Worm (Caenorhabditis elegans) whole organism, young adult: ENCODE measurements around the gene srg-61.

Source experiments
- B0261.1 ChIP-seq: sonication (generic microtip); optimal IDR thresholded peaks from 2 replicates; lab custom pipeline; 2016; ENCODE audit warnings: mild to moderate bottlenecking, missing genetic modification characterization, moderate library complexity, missing compliant biosample characterization
- C17E4.6 ChIP-seq: fragments of 200-800 bp; sonication (Bioruptor generic); IDR thresholded peaks from 2 replicates; pipeline ENCODE4 v1.3.6; 2022; ENCODE audit warnings: missing genetic modification reagents, missing genetic modification characterization, missing compliant biosample characterization
- F33H1.4 ChIP-seq: fragments of 200-800 bp; sonication (Bioruptor generic); IDR thresholded peaks from 2 replicates; pipeline ENCODE4 v1.3.6; 2022; ENCODE audit warnings: missing genetic modification reagents, missing genetic modification characterization, missing compliant biosample characterization
- F57A8.1 ChIP-seq: fragments of 200-800 bp; sonication (Bioruptor generic); optimal IDR thresholded peaks from 2 replicates; lab custom pipeline; 2018; ENCODE audit warnings: mild to moderate bottlenecking, missing genetic modification characterization, moderate library complexity, missing compliant biosample characterization
- Y67H2A.10 ChIP-seq: fragments of 200-800 bp; sonication (Bioruptor generic); conservative IDR thresholded peaks from 2 replicates; pipeline ENCODE4 v1.3.6; 2022; ENCODE audit warnings: missing genetic modification reagents, missing genetic modification characterization, missing compliant biosample characterization
- Y79H2A.3 ChIP-seq: fragments of 200-800 bp; sonication (Bioruptor generic); conservative IDR thresholded peaks from 2 replicates; pipeline ENCODE4 v1.3.6; 2022; ENCODE audit warnings: missing genetic modification reagents, missing genetic modification characterization, missing compliant biosample characterization
- Y95B8A.8 ChIP-seq: fragments of 200-800 bp; sonication (Bioruptor generic); IDR thresholded peaks from 2 replicates; pipeline ENCODE4 v1.3.6; 2022; ENCODE audit warnings: missing genetic modification reagents, missing genetic modification characterization, missing compliant biosample characterization
- ama-1 ChIP-seq, 3 experiments: fragments of 150-350 bp in 1 of 3; sonication (generic microtip) in 2 of 3; optimal IDR thresholded peaks; 2 replicates each; lab custom pipeline; 2014 to 2018; ENCODE audit warnings: missing biosample characterization in 2 of 3, missing genetic modification characterization in 2 of 3, missing genetic modification reagents in 2 of 3
- ceh-40 ChIP-seq: fragments of 200-800 bp; sonication (Bioruptor generic); IDR thresholded peaks from 2 replicates; pipeline ENCODE4 v1.3.6; 2022; ENCODE audit warnings: missing genetic modification characterization, missing compliant biosample characterization
- ceh-91 ChIP-seq: fragments of 200-800 bp; sonication (Bioruptor generic); IDR thresholded peaks from 2 replicates; pipeline ENCODE4 v1.3.6; 2022; ENCODE audit warnings: missing genetic modification reagents, missing genetic modification characterization, missing compliant biosample characterization
- egrh-3 ChIP-seq: fragments of 200-800 bp; sonication (Bioruptor generic); IDR thresholded peaks from 2 replicates; pipeline ENCODE4 v1.3.6; 2022; ENCODE audit warnings: missing genetic modification reagents, missing genetic modification characterization, missing compliant biosample characterization
- fkh-3 ChIP-seq: sonication (generic microtip); optimal IDR thresholded peaks from 2 replicates; lab custom pipeline; 2016; ENCODE audit warnings: mild to moderate bottlenecking, missing genetic modification characterization, missing compliant biosample characterization
- hlh-26 ChIP-seq: fragments of 200-800 bp; sonication (Bioruptor generic); conservative IDR thresholded peaks from 2 replicates; pipeline ENCODE4 v1.3.6; 2022; ENCODE audit warnings: missing genetic modification reagents, missing genetic modification characterization, missing compliant biosample characterization
- hmg-20 ChIP-seq: fragments of 200-800 bp; sonication (Bioruptor generic); IDR thresholded peaks from 2 replicates; pipeline ENCODE4 v1.3.6; 2022; ENCODE audit warnings: missing genetic modification reagents, missing genetic modification characterization, missing compliant biosample characterization
- let-607 ChIP-seq, 2 experiments: fragments of 200-800 bp in 1 of 2; sonication (Bioruptor generic) in 1 of 2; sonication (generic microtip) in 1 of 2; optimal IDR thresholded peaks; 2 replicates each; lab custom pipeline; 2016 to 2018; ENCODE audit warnings: mild to moderate bottlenecking in 2 of 2, missing compliant biosample characterization in 2 of 2, missing genetic modification characterization in 2 of 2, moderate library complexity in 2 of 2, missing genotype in 1 of 2
- lin-40 ChIP-seq: sonication (generic microtip); optimal IDR thresholded peaks from 2 replicates; lab custom pipeline; 2016; ENCODE audit warnings: missing genetic modification characterization, mild to moderate bottlenecking, missing compliant biosample characterization, missing genotype, missing genetic modification reagents
- lin-54 ChIP-seq: fragments of 200-800 bp; sonication (Bioruptor generic); optimal IDR thresholded peaks from 2 replicates; lab custom pipeline; 2018; ENCODE audit warnings: mild to moderate bottlenecking, missing genetic modification characterization, missing compliant biosample characterization
- madf-10 ChIP-seq: sonication (generic microtip); optimal IDR thresholded peaks from 2 replicates; lab custom pipeline; 2016; ENCODE audit warnings: mild to moderate bottlenecking, missing genetic modification characterization, missing compliant biosample characterization
- madf-6 ChIP-seq: fragments of 200-800 bp; sonication (Bioruptor generic); IDR thresholded peaks from 2 replicates; pipeline ENCODE4 v1.3.6; 2022; ENCODE audit warnings: missing genetic modification reagents, missing genetic modification characterization, missing compliant biosample characterization
- madf-8 ChIP-seq: fragments of 200-800 bp; sonication (Bioruptor generic); conservative IDR thresholded peaks from 2 replicates; pipeline ENCODE4 v1.3.6; 2022; ENCODE audit warnings: missing genetic modification reagents, missing genetic modification characterization, missing compliant biosample characterization
- mes-4 ChIP-seq: sonication (generic microtip); optimal IDR thresholded peaks from 2 replicates; lab custom pipeline; 2016; ENCODE audit warnings: missing genotype, missing genetic modification characterization, missing compliant biosample characterization
- nfyb-1 ChIP-seq: fragments of 200-800 bp; sonication (Bioruptor generic); IDR thresholded peaks from 2 replicates; pipeline ENCODE4 v1.3.6; 2022; ENCODE audit warnings: missing genetic modification reagents, missing genetic modification characterization, missing compliant biosample characterization
- nhr-179 ChIP-seq: sonication (generic microtip); optimal IDR thresholded peaks from 2 replicates; lab custom pipeline; 2016; ENCODE audit warnings: mild to moderate bottlenecking, missing genetic modification characterization, missing compliant biosample characterization
- nhr-27 ChIP-seq: fragments of 200-800 bp; sonication (Bioruptor generic); optimal IDR thresholded peaks from 2 replicates; lab custom pipeline; 2018; ENCODE audit warnings: mild to moderate bottlenecking, missing genetic modification characterization, moderate library complexity, missing compliant biosample characterization
- rec-8 ChIP-seq, 2 experiments: sonication (generic microtip); optimal IDR thresholded peaks; 2 replicates each; lab custom pipeline; 2016; ENCODE audit warnings: mild to moderate bottlenecking in 2 of 2, missing genetic modification characterization in 2 of 2, missing genetic modification reagents in 2 of 2, missing genotype in 2 of 2, missing biosample characterization in 1 of 2, missing compliant biosample characterization in 1 of 2, moderate library complexity in 1 of 2
- sdz-38 ChIP-seq: sonication (generic microtip); optimal IDR thresholded peaks from 2 replicates; lab custom pipeline; 2016; ENCODE audit warnings: missing genotype, missing genetic modification characterization, missing compliant biosample characterization
- sea-2 ChIP-seq: fragments of 200-800 bp; sonication (Bioruptor generic); IDR thresholded peaks from 2 replicates; pipeline ENCODE4 v1.3.6; 2022; ENCODE audit warnings: missing genetic modification characterization, missing compliant biosample characterization
- snpc-1.1 ChIP-seq: sonication (generic microtip); optimal IDR thresholded peaks from 2 replicates; lab custom pipeline; 2017; ENCODE audit warnings: missing genetic modification characterization, mild to moderate bottlenecking, missing compliant biosample characterization, antibody characterized with exemption, moderate library complexity, missing genotype, missing genetic modification reagents; ENCODE audit not compliant: insufficient read depth
- snpc-1.3 ChIP-seq: sonication (generic microtip); optimal IDR thresholded peaks from 2 replicates; lab custom pipeline; 2017; ENCODE audit warnings: missing genetic modification characterization, mild to moderate bottlenecking, missing compliant biosample characterization, antibody characterized with exemption, moderate library complexity, missing genotype, missing genetic modification reagents; ENCODE audit not compliant: insufficient read depth
- snpc-4 ChIP-seq, 5 experiments: fragments of 150-350 bp in 1 of 5; sonication (generic microtip) in 4 of 5; optimal IDR thresholded peaks; 2 replicates each; lab custom pipeline; 2014 to 2018; ENCODE audit warnings: missing genetic modification characterization in 5 of 5, missing biosample characterization in 3 of 5, antibody characterized with exemption in 2 of 5, mild to moderate bottlenecking in 2 of 5, missing compliant biosample characterization in 2 of 5, missing genotype in 2 of 5, moderate library complexity in 2 of 5, missing genetic modification reagents in 1 of 5
- somi-1 ChIP-seq: fragments of 200-800 bp; sonication (Bioruptor generic); optimal IDR thresholded peaks from 2 replicates; lab custom pipeline; 2018; ENCODE audit warnings: mild to moderate bottlenecking, missing genetic modification characterization, missing compliant biosample characterization
- tbx-9 ChIP-seq: sonication (generic microtip); optimal IDR thresholded peaks from 2 replicates; lab custom pipeline; 2016; ENCODE audit warnings: borderline replicate concordance, missing genetic modification characterization, inconsistent platforms, missing compliant biosample characterization
- zfh-2 ChIP-seq: fragments of 200-800 bp; sonication (Bioruptor generic); conservative IDR thresholded peaks from 2 replicates; pipeline ENCODE4 v1.3.6; 2022; ENCODE audit warnings: missing genetic modification reagents, missing genetic modification characterization, missing compliant biosample characterization
- ztf-25 ChIP-seq: fragments of 200-800 bp; sonication (Bioruptor generic); IDR thresholded peaks from 2 replicates; pipeline ENCODE4 v1.3.6; 2022; ENCODE audit warnings: missing genetic modification reagents, missing genetic modification characterization, missing compliant biosample characterization
- ztf-26 ChIP-seq: sonication (generic microtip); optimal IDR thresholded peaks from 2 replicates; lab custom pipeline; 2017; ENCODE audit warnings: missing genetic modification characterization, missing compliant biosample characterization

The srg-61 gene

ce11 chrV:2757226-2757893 is 17.2 kb upstream of the srg-61 start, which contains the start of gene srx-28 (continued):
- peak; percentile 68 for TF ChIP-seq snpc-1.1
- TF ChIP-seq ztf-25 (GFP tag; lab: Robert Waterston, UW), result 0 out of 2 replicates have a peak, but pooled peaks have one; percentile 38
- TF ChIP-seq fkh-3 (tag; lab: Kevin White, UChicago), result peak; percentile 14
- peak; percentile 6 for TF ChIP-seq B0261.1 (tag; lab: Kevin White, UChicago)
- no peak for TF ChIP-seq ceh-91
- TF ChIP-seq, all 124 proteins: peak for 11

- TF ChIP-seq hmg-20 (GFP tag; lab: Robert Waterston, UW) (no peak), Y67H2A.10 (GFP tag; lab: Robert Waterston, UW) (no peak), Y95B8A.8 (GFP tag; lab: Robert Waterston, UW) (no peak), mes-4 (no peak), hlh-26 (GFP tag; lab: Robert Waterston, UW) (no peak), C17E4.6 (GFP tag; lab: Robert Waterston, UW) (no peak), tbx-9 (tag; lab: Kevin White, UChicago) (no peak), snpc-1.3 (tag; lab: Kevin White, UChicago) (no peak), sdz-38 (tag; lab: Kevin White, UChicago) (no peak), sea-2 (GFP tag; lab: Robert Waterston, UW) (no peak), lin-54 (GFP tag; lab: Kevin White, UChicago) (no peak), snpc-1.1 (no peak), lin-40 (tag; lab: Kevin White, UChicago) (no peak)
Measured at ce11 chrV:2753007-2753406, 12.9 kb upstream of the srg-61 start, which contains the start of gene srx-26. srx-26 (minus strand) TSS chrV:2753107.

ce11 chrV:2750006-2750405 is 9.9 kb upstream of the srg-61 start, which contains the start of gene srx-24:
srx-24 (minus strand) TSS chrV:2750106.
- TF ChIP-seq sdz-38 (tag; lab: Kevin White, UChicago) (no peak), nhr-179 (no peak), Y95B8A.8 (GFP tag; lab: Robert Waterston, UW) (no peak), ceh-40 (GFP tag; lab: Robert Waterston, UW) (no peak), hlh-26 (GFP tag; lab: Robert Waterston, UW) (no peak), nhr-27 (tag; lab: Kevin White, UChicago) (no peak), ama-1 (optimal IDR thresholded peaks at IDR 0.05; lab: Kevin White, UChicago) (no peak), ama-1 (GFP tag; optimal IDR thresholded peaks at IDR 0.05; lab: Kevin White, UChicago) (no peak), Y79H2A.3 (no peak), somi-1 (no peak), madf-10 (tag; lab: Kevin White, UChicago) (no peak), ztf-26 (tag; lab: Kevin White, UChicago) (no peak), madf-6 (GFP tag; lab: Robert Waterston, UW) (no peak), F57A8.1 (GFP tag; lab: Kevin White, UChicago) (no peak), rec-8 (tag; optimal IDR thresholded peaks at IDR 0.05; lab: Kevin White, UChicago) (no peak), madf-8 (GFP tag; lab: Robert Waterston, UW) (no peak), zfh-2 (GFP tag; lab: Robert Waterston, UW) (no peak), let-607 (tag; optimal IDR thresholded peaks at IDR 0.05; lab: Kevin White, UChicago) (no peak)

ce11 chrV:2746404-2746803 is 6.3 kb upstream of the srg-61 start:
- TF ChIP-seq snpc-4 (GFP tag; optimal IDR thresholded peaks at IDR 0.05; lab: Kevin White, UChicago) (no peak), snpc-4 (tag; optimal IDR thresholded peaks at IDR 0.05; lab: Kevin White, UChicago) (peak in 1 of 4 experiments; percentile 71), F33H1.4 (GFP tag; lab: Robert Waterston, UW) (no peak), nfyb-1 (0 out of 2 replicates have a peak, but pooled peaks have one; percentile 28), egrh-3 (GFP tag; lab: Robert Waterston, UW) (peak; percentile 65; the same call in 1 of the 2 replicates)
